Worm (Caenorhabditis elegans) whole organism, L2 larva: ENCODE data around the gene H01M10.1.

Experiments used
- Y55F3AM.14 ChIP-seq: fragments of 200-800 bp; sonication (Bioruptor generic); optimal IDR thresholded peaks from 2 replicates; lab custom pipeline; 2018; ENCODE audit warnings: mild to moderate bottlenecking, missing genetic modification characterization, missing compliant biosample characterization
- ZK546.5 ChIP-seq: sonication (generic microtip); optimal IDR thresholded peaks from 2 replicates; lab custom pipeline; 2017; ENCODE audit warnings: missing biosample characterization, missing genetic modification characterization
- lin-39 ChIP-seq: fragments of 150-350 bp; optimal IDR thresholded peaks from 2 replicates; lab custom pipeline; 2014; ENCODE audit warnings: missing biosample characterization, missing genetic modification reagents, missing genetic modification characterization
- nhr-11 ChIP-seq: fragments of 150-350 bp; optimal IDR thresholded peaks from 2 replicates; lab custom pipeline; 2014; ENCODE audit warnings: missing biosample characterization, missing genetic modification characterization
- nhr-25 ChIP-seq: fragments of 150-350 bp; sonication (generic microtip); optimal IDR thresholded peaks from 3 replicates; lab custom pipeline; 2014; ENCODE audit warnings: missing biosample characterization, missing genetic modification characterization
- unc-62 ChIP-seq: fragments of 150-350 bp; optimal IDR thresholded peaks from 2 replicates; lab custom pipeline; 2014; ENCODE audit warnings: missing biosample characterization, missing genetic modification reagents, missing genetic modification characterization
- zag-1 ChIP-seq: fragments of 150-350 bp; optimal IDR thresholded peaks from 2 replicates; lab custom pipeline; 2014; ENCODE audit warnings: missing biosample characterization, missing genetic modification characterization

- TF ChIP-seq nhr-25 (tag; lab: Kevin White, UChicago) (peak; percentile 37), Y55F3AM.14 (GFP tag; lab: Kevin White, UChicago) (no peak), unc-62 (no peak), nhr-11 (no peak), ZK546.5 (tag; lab: Kevin White, UChicago) (no peak), lin-39 (no peak), zag-1 (tag; lab: Kevin White, UChicago) (no peak)
Observed at ce11 chrX:2559399-2559798, 21.0 kb downstream of the H01M10.1 start.
